Worm (Caenorhabditis elegans) whole organism, L3 larva: ENCODE data around the gene egl-27.

Source experiments
- R02D3.7 ChIP-seq: fragments of 150-350 bp; optimal IDR thresholded peaks from 2 replicates; lab custom pipeline; 2014; ENCODE audit warnings: missing biosample characterization, missing genetic modification characterization
- ZK546.5 ChIP-seq: sonication (generic microtip); optimal IDR thresholded peaks from 2 replicates; lab custom pipeline; 2017; ENCODE audit warnings: missing biosample characterization, missing genetic modification characterization
- aly-2 ChIP-seq: fragments of 150-350 bp; optimal IDR thresholded peaks from 2 replicates; lab custom pipeline; 2014; ENCODE audit warnings: missing biosample characterization, missing genetic modification characterization
- ama-1 ChIP-seq: fragments of 150-350 bp; optimal IDR thresholded peaks from 2 replicates; lab custom pipeline; 2018
- ceh-16 ChIP-seq: sonication (generic microtip); optimal IDR thresholded peaks from 2 replicates; lab custom pipeline; 2017; ENCODE audit warnings: missing biosample characterization, missing genetic modification characterization
- ceh-82 ChIP-seq: fragments of 150-350 bp; optimal IDR thresholded peaks from 2 replicates; lab custom pipeline; 2014; ENCODE audit warnings: missing biosample characterization, missing genetic modification characterization
- ceh-9 ChIP-seq: sonication (generic microtip); optimal IDR thresholded peaks from 2 replicates; lab custom pipeline; 2018; ENCODE audit warnings: missing biosample characterization, missing genetic modification characterization
- egl-27 ChIP-seq: sonication (generic microtip); optimal IDR thresholded peaks from 4 replicates; lab custom pipeline; 2017; ENCODE audit warnings: missing biosample characterization, missing genetic modification reagents, missing genetic modification characterization
- egl-5 ChIP-seq: fragments of 150-350 bp; optimal IDR thresholded peaks from 2 replicates; lab custom pipeline; 2017; ENCODE audit warnings: missing biosample characterization, missing genetic modification reagents, missing genetic modification characterization, inconsistent platforms
- elt-1 ChIP-seq: fragments of 150-350 bp; optimal IDR thresholded peaks from 2 replicates; lab custom pipeline; 2014; ENCODE audit warnings: missing biosample characterization, missing genetic modification characterization
- elt-2 ChIP-seq: sonication (generic microtip); optimal IDR thresholded peaks from 2 replicates; lab custom pipeline; 2016; ENCODE audit warnings: missing genetic modification reagents, mild to moderate bottlenecking, missing genetic modification characterization, missing compliant biosample characterization
- eor-1 ChIP-seq, 2 experiments: fragments of 150-350 bp; optimal IDR thresholded peaks; 2 replicates each; lab custom pipeline; 2014 to 2018; ENCODE audit warnings: missing biosample characterization in 2 of 2, missing genetic modification characterization in 2 of 2
- fkh-10 ChIP-seq: sonication (generic microtip); optimal IDR thresholded peaks from 2 replicates; lab custom pipeline; 2017; ENCODE audit warnings: missing biosample characterization, missing genetic modification reagents, missing genetic modification characterization
- fkh-2 ChIP-seq: fragments of 150-350 bp; optimal IDR thresholded peaks from 2 replicates; lab custom pipeline; 2014; ENCODE audit warnings: missing biosample characterization, missing genetic modification reagents, missing genetic modification characterization
- hmg-11 ChIP-seq: sonication (generic microtip); optimal IDR thresholded peaks from 2 replicates; lab custom pipeline; 2016; ENCODE audit warnings: missing genetic modification characterization, missing compliant biosample characterization
- jun-1 ChIP-seq: fragments of 150-350 bp; optimal IDR thresholded peaks from 2 replicates; lab custom pipeline; 2014; ENCODE audit warnings: missing biosample characterization, missing genetic modification reagents, missing genetic modification characterization
- lin-15B ChIP-seq: fragments of 150-350 bp; optimal IDR thresholded peaks from 2 replicates; lab custom pipeline; 2014; ENCODE audit warnings: missing biosample characterization, missing genetic modification characterization
- lin-39 ChIP-seq: fragments of 150-350 bp; optimal IDR thresholded peaks from 2 replicates; lab custom pipeline; 2018; ENCODE audit warnings: missing biosample characterization, missing genetic modification reagents, missing genetic modification characterization
- lsy-12 ChIP-seq: sonication (generic microtip); optimal IDR thresholded peaks from 2 replicates; lab custom pipeline; 2016; ENCODE audit warnings: mild to moderate bottlenecking, missing genetic modification characterization, missing compliant biosample characterization
- mdl-1 ChIP-seq: fragments of 150-350 bp; optimal IDR thresholded peaks from 2 replicates; lab custom pipeline; 2014; ENCODE audit warnings: missing biosample characterization, missing genetic modification characterization
- mml-1 ChIP-seq: fragments of 150-350 bp; sonication (generic microtip); optimal IDR thresholded peaks from 3 replicates; lab custom pipeline; 2014; ENCODE audit warnings: missing biosample characterization, missing genetic modification characterization
- nfya-1 ChIP-seq: sonication (generic microtip); optimal IDR thresholded peaks from 2 replicates; lab custom pipeline; 2017; ENCODE audit warnings: missing genetic modification characterization, mild to moderate bottlenecking, missing compliant biosample characterization, antibody characterized with exemption, moderate library complexity; ENCODE audit not compliant: insufficient read depth
- nhr-12 ChIP-seq: fragments of 150-350 bp; optimal IDR thresholded peaks from 2 replicates; lab custom pipeline; 2014; ENCODE audit warnings: missing biosample characterization, missing genetic modification characterization
- nhr-23 ChIP-seq: fragments of 150-350 bp; optimal IDR thresholded peaks from 2 replicates; lab custom pipeline; 2014; ENCODE audit warnings: missing biosample characterization, missing genetic modification reagents, missing genetic modification characterization
- nhr-237 ChIP-seq: fragments of 150-350 bp; optimal IDR thresholded peaks from 2 replicates; lab custom pipeline; 2014; ENCODE audit warnings: missing biosample characterization, missing genetic modification characterization
- nhr-25 ChIP-seq: sonication (generic microtip); optimal IDR thresholded peaks from 2 replicates; lab custom pipeline; 2017; ENCODE audit warnings: missing biosample characterization, missing genetic modification characterization
- nhr-28 ChIP-seq: fragments of 150-350 bp; optimal IDR thresholded peaks from 2 replicates; lab custom pipeline; 2014; ENCODE audit warnings: missing biosample characterization, missing genetic modification characterization
- nhr-67 ChIP-seq: fragments of 150-350 bp; optimal IDR thresholded peaks from 2 replicates; lab custom pipeline; 2014; ENCODE audit warnings: missing biosample characterization, missing genetic modification characterization
- nhr-76 ChIP-seq: fragments of 150-350 bp; sonication (generic microtip); optimal IDR thresholded peaks from 5 replicates; lab custom pipeline; 2014; ENCODE audit warnings: missing biosample characterization, missing genetic modification characterization
- nhr-77 ChIP-seq: fragments of 150-350 bp; optimal IDR thresholded peaks from 2 replicates; lab custom pipeline; 2014; ENCODE audit warnings: missing biosample characterization, missing genetic modification characterization
- pha-4 ChIP-seq: fragments of 150-350 bp; optimal IDR thresholded peaks from 2 replicates; lab custom pipeline; 2014; ENCODE audit warnings: missing biosample characterization, missing genetic modification reagents, missing genetic modification characterization
- sea-2 ChIP-seq: fragments of 150-350 bp; sonication (generic microtip); optimal IDR thresholded peaks from 4 replicates; lab custom pipeline; 2014; ENCODE audit warnings: missing biosample characterization, missing genetic modification reagents, missing genetic modification characterization
- skn-1 ChIP-seq: fragments of 150-350 bp; optimal IDR thresholded peaks from 2 replicates; lab custom pipeline; 2014; ENCODE audit warnings: missing biosample characterization, missing genetic modification characterization
- snpc-4 ChIP-seq: fragments of 150-350 bp; optimal IDR thresholded peaks from 2 replicates; lab custom pipeline; 2014; ENCODE audit warnings: missing biosample characterization, missing genetic modification characterization
- tbx-2 ChIP-seq: sonication (generic microtip); optimal IDR thresholded peaks from 2 replicates; lab custom pipeline; 2016; ENCODE audit warnings: mild to moderate bottlenecking, missing genetic modification characterization, missing compliant biosample characterization
- unc-39 ChIP-seq: sonication (generic microtip); optimal IDR thresholded peaks from 4 replicates; lab custom pipeline; 2017; ENCODE audit warnings: missing biosample characterization, missing genetic modification characterization
- unc-62 ChIP-seq: fragments of 150-350 bp; sonication (generic microtip); optimal IDR thresholded peaks from 4 replicates; lab custom pipeline; 2014; ENCODE audit warnings: missing biosample characterization, missing genetic modification reagents, missing genetic modification characterization
- zag-1 ChIP-seq: fragments of 150-350 bp; optimal IDR thresholded peaks from 2 replicates; lab custom pipeline; 2014; ENCODE audit warnings: missing biosample characterization, missing genetic modification characterization

The egl-27 gene

ce11 chrII:6801262-6801661, 33.5 kb upstream of the egl-27 start:
- TF ChIP-seq mml-1 (tag; lab: Kevin White, UChicago) (no peak), nfya-1 (tag; lab: Kevin White, UChicago) (no peak), sea-2 (GFP tag; lab: Kevin White, UChicago) (no peak), zag-1 (tag; lab: Kevin White, UChicago) (no peak), nhr-28 (tag; lab: Kevin White, UChicago) (no peak), aly-2 (no peak), nhr-12 (tag; lab: Kevin White, UChicago) (no peak), nhr-76 (tag; lab: Kevin White, UChicago) (no peak), lsy-12 (tag; lab: Kevin White, UChicago) (no peak), elt-2 (tag; lab: Kevin White, UChicago) (no peak), snpc-4 (tag; lab: Kevin White, UChicago) (no peak)
- TF ChIP-seq, all 47 proteins: peak for 0

- no peak for TF ChIP-seq unc-62
- no peak for TF ChIP-seq tbx-2 (tag; lab: Kevin White, UChicago)
- TF ChIP-seq sea-2 (GFP tag; lab: Kevin White, UChicago), result no peak
- TF ChIP-seq unc-39 (tag; lab: Kevin White, UChicago), result no peak
- no peak for TF ChIP-seq elt-2 (tag; lab: Kevin White, UChicago)
- TF ChIP-seq skn-1 (tag; lab: Kevin White, UChicago), result no peak
- no peak for TF ChIP-seq snpc-4 (tag; lab: Kevin White, UChicago)
- no peak for TF ChIP-seq nfya-1 (tag; lab: Kevin White, UChicago)
- TF ChIP-seq eor-1 (tag; optimal IDR thresholded peaks at IDR 0.05; lab: Kevin White, UChicago), result no peak
Observed at ce11 chrII:6803024-6803423, 31.8 kb upstream of the egl-27 start, which contains the start of gene tab-1. Gene tab-1, plus strand, starts transcription at chrII:6803324.

ce11 chrII:6807162-6807561, 27.6 kb upstream of the egl-27 start, which contains the start of gene F31E8.5:
Gene F31E8.5, minus strand, starts transcription at chrII:6807262.
- TF ChIP-seq lin-39 (tag; lab: Kevin White, UChicago), result no peak
- TF ChIP-seq pha-4 (tag; lab: Kevin White, UChicago), result no peak
- no peak for TF ChIP-seq jun-1 (tag; lab: Kevin White, UChicago)
- no peak for TF ChIP-seq elt-1
- TF ChIP-seq sea-2 (GFP tag; lab: Kevin White, UChicago), result no peak
- TF ChIP-seq nhr-76 (tag; lab: Kevin White, UChicago), result no peak
- TF ChIP-seq egl-5 (tag; lab: Kevin White, UChicago), result no peak
- no peak for TF ChIP-seq eor-1 (tag; optimal IDR thresholded peaks at IDR 0.05; lab: Kevin White, UChicago)
- no peak for TF ChIP-seq tbx-2 (tag; lab: Kevin White, UChicago)
- TF ChIP-seq snpc-4 (tag; lab: Kevin White, UChicago), result no peak
- no peak for TF ChIP-seq ama-1 (lab: Kevin White, UChicago)
- TF ChIP-seq skn-1 (tag; lab: Kevin White, UChicago), result no peak
- no peak for TF ChIP-seq fkh-10 (GFP tag; lab: Kevin White, UChicago)
- no peak for TF ChIP-seq ceh-82 (tag; lab: Kevin White, UChicago)
- no peak for TF ChIP-seq ceh-9 (tag; lab: Kevin White, UChicago)
- no peak for TF ChIP-seq lin-15B
- TF ChIP-seq unc-39 (tag; lab: Kevin White, UChicago), result no peak
- no peak for TF ChIP-seq mml-1 (tag; lab: Kevin White, UChicago)

- TF ChIP-seq nhr-77 (tag; lab: Kevin White, UChicago) (no peak), lin-39 (tag; lab: Kevin White, UChicago) (peak; percentile 63), ceh-9 (tag; lab: Kevin White, UChicago) (no peak), R02D3.7 (no peak), fkh-10 (GFP tag; lab: Kevin White, UChicago) (peak; percentile 34), mdl-1 (no peak), nhr-67 (tag; lab: Kevin White, UChicago) (no peak), hmg-11 (tag; lab: Kevin White, UChicago) (peak; percentile 29), fkh-2 (tag; lab: Kevin White, UChicago) (no peak), nhr-12 (tag; lab: Kevin White, UChicago) (no peak), ZK546.5 (tag; lab: Kevin White, UChicago) (no peak), sea-2 (GFP tag; lab: Kevin White, UChicago) (no peak), nhr-25 (tag; lab: Kevin White, UChicago) (no peak), lsy-12 (tag; lab: Kevin White, UChicago) (no peak), lin-15B (peak; percentile 18), unc-62 (no peak), ceh-82 (tag; lab: Kevin White, UChicago) (no peak), egl-5 (tag; lab: Kevin White, UChicago) (no peak), eor-1 (tag; optimal IDR thresholded peaks at IDR 0.05; lab: Kevin White, UChicago) (no peak), ceh-16 (tag; lab: Kevin White, UChicago) (no peak), jun-1 (tag; lab: Kevin White, UChicago) (no peak), nhr-237 (tag; lab: Kevin White, UChicago) (no peak), egl-27 (tag; lab: Kevin White, UChicago) (no peak), nfya-1 (tag; lab: Kevin White, UChicago) (peak; percentile 64), nhr-23 (no peak)
Observed at ce11 chrII:6808539-6808938, 26.3 kb upstream of the egl-27 start.
